Fruit fly (Drosophila melanogaster): ENCODE measurements around the gene Hsp67Bc.
A peak's percentile ranks its signal among the peaks of the same experiment; 100 is the strongest.

Gene Hsp67Bc

dm6 chr3L:9366850-9367430 lies 5.4 kb downstream of the Hsp67Bc start, which contains the start of the genes Klp67A and CG4452 (continued):
- TF ChIP-seq CG1024 (GFP tag; IDR thresholded peaks at IDR 0.05) (no peak), D19A (tag; optimal IDR thresholded peaks at IDR 0.05) (peak; percentile 3), Stat92E (GFP tag; optimal IDR thresholded peaks at IDR 0.05) (no peak), CG9437 (GFP tag; optimal IDR thresholded peaks at IDR 0.05) (peak; percentile 70), gce (GFP tag; IDR thresholded peaks at IDR 0.05) (no peak), CG11560 (tag; IDR thresholded peaks at IDR 0.05) (no peak), inv (GFP tag; IDR thresholded peaks at IDR 0.05; ENCODE audit: partially characterized antibody) (peak; percentile 89), CG18262 (tag; optimal IDR thresholded peaks at IDR 0.05) (peak; percentile 68), CG2129 (GFP tag; IDR thresholded peaks at IDR 0.05; ENCODE audit: partially characterized antibody) (peak; percentile 95), MTF-1 (GFP tag; optimal IDR thresholded peaks at IDR 0.05; ENCODE audit: borderline replicate concordance) (no peak), lab (GFP tag; optimal IDR thresholded peaks at IDR 0.05) (no peak), CG17186 (GFP tag; optimal IDR thresholded peaks at IDR 0.05) (peak; percentile 55), Hey (tag; optimal IDR thresholded peaks at IDR 0.05) (no peak), Atf-2 (GFP tag; optimal IDR thresholded peaks at IDR 0.05) (no peak), CG15601 (tag; optimal IDR thresholded peaks at IDR 0.05) (peak; percentile 60), CG2712 (tag; optimal IDR thresholded peaks at IDR 0.05) (peak; percentile 74), nerfin-1 (tag; optimal IDR thresholded peaks at IDR 0.05) (no peak), CG10209 (GFP tag; optimal IDR thresholded peaks at IDR 0.05) (no peak), croc (GFP tag; conservative IDR thresholded peaks at IDR 0.05) (no peak), Lim3 (GFP tag; IDR thresholded peaks at IDR 0.05) (no peak), CG15011 (GFP tag; optimal IDR thresholded peaks at IDR 0.05) (no peak), HLH4C (GFP tag; IDR thresholded peaks at IDR 0.05; ENCODE audit: partially characterized antibody) (peak; percentile 92), CG1832 (GFP tag; optimal IDR thresholded peaks at IDR 0.05) (no peak), CG12236 (GFP tag; optimal IDR thresholded peaks at IDR 0.05) (no peak), tna (GFP tag; IDR thresholded peaks at IDR 0.05; ENCODE audit: partially characterized antibody) (peak; percentile 71; the same call in 1 of the 2 replicates), stwl (tag; optimal IDR thresholded peaks at IDR 0.05) (peak; percentile 78), CG7987 (GFP tag; optimal IDR thresholded peaks at IDR 0.05) (no peak), CG15514 (GFP tag; optimal IDR thresholded peaks at IDR 0.05) (peak; percentile 74), br (optimal IDR thresholded peaks at IDR 0.05) (no peak), ken (GFP tag; IDR thresholded peaks at IDR 0.05) (0 out of 3 replicates have a peak, but pooled peaks have one; percentile 5), Mad (GFP tag; optimal IDR thresholded peaks at IDR 0.05) (no peak), unc-4 (GFP tag; IDR thresholded peaks at IDR 0.05; ENCODE audit: partially characterized antibody) (peak; percentile 93), Neu2 (GFP tag; optimal IDR thresholded peaks at IDR 0.05; ENCODE audit: borderline replicate concordance) (no peak), CG1602 (GFP tag; optimal IDR thresholded peaks at IDR 0.05) (peak; percentile 34), MESR4 (GFP tag; optimal IDR thresholded peaks at IDR 0.05) (no peak), CG14441 (GFP tag; IDR thresholded peaks at IDR 0.05) (0 out of 2 replicates have a peak, but pooled peaks have one; percentile 13), seq (GFP tag; IDR thresholded peaks at IDR 0.05) (no peak), hkb (optimal IDR thresholded peaks at IDR 0.05) (no peak), hkb (GFP tag; IDR thresholded peaks at IDR 0.05) (no peak), Lpt (GFP tag; optimal IDR thresholded peaks at IDR 0.05) (no peak), Xbp1 (GFP tag; optimal IDR thresholded peaks at IDR 0.05) (peak; percentile 43), Hr51 (GFP tag; optimal IDR thresholded peaks at IDR 0.05) (peak in 1 of 2 experiments; percentile 37), hbn (GFP tag; IDR thresholded peaks at IDR 0.05; ENCODE audit: partially characterized antibody) (peak; percentile 83), CG10366 (GFP tag; IDR thresholded peaks at IDR 0.05) (no peak), CG9727 (GFP tag; optimal IDR thresholded peaks at IDR 0.05) (peak; percentile 67), ewg (GFP tag; optimal IDR thresholded peaks at IDR 0.05) (peak; percentile 50), dpn (GFP tag; optimal IDR thresholded peaks at IDR 0.05) (peak in 1 of 2 experiments; percentile 26), Jarid2 (GFP tag; optimal IDR thresholded peaks at IDR 0.05) (no peak), Meics (GFP tag; optimal IDR thresholded peaks at IDR 0.05) (no peak)

Data from whole organism, embryonic.